Worm (Caenorhabditis elegans): ENCODE results near the gene tin-9.2.

ce11 chrIV:13077694-13078093, 21.1 kb upstream of the tin-9.2 start:
- no peak for TF ChIP-seq ref-1 (GFP tag; conservative IDR thresholded peaks at IDR 0.05)
- no peak for TF ChIP-seq med-1 (GFP tag; optimal IDR thresholded peaks at IDR 0.05; ENCODE audit: insufficient read depth)
- no peak for TF ChIP-seq ztf-29 (GFP tag; IDR thresholded peaks at IDR 0.05)
- no peak for TF ChIP-seq cog-1 (tag; optimal IDR thresholded peaks at IDR 0.05)
- no peak for TF ChIP-seq flt-1 (GFP tag; IDR thresholded peaks at IDR 0.05)
- TF ChIP-seq T22C8.4 (GFP tag; IDR thresholded peaks at IDR 0.05): no peak

Data from whole organism, midembryonic.